Worm (Caenorhabditis elegans): ENCODE data around the gene chd-3.

ce11 chrX:12844170-12844569 is 8.2 kb downstream of the chd-3 start:
- TF ChIP-seq ztf-29 (GFP tag; IDR thresholded peaks at IDR 0.05) (no peak), tab-1 (GFP tag; IDR thresholded peaks at IDR 0.05) (no peak), flt-1 (GFP tag; IDR thresholded peaks at IDR 0.05) (no peak), ztf-23 (GFP tag; IDR thresholded peaks at IDR 0.05) (no peak)

Measured in whole organism, midembryonic.